Worm (Caenorhabditis elegans) whole organism, L2 larva: ENCODE data around the gene nspd-9.
"Not testable (repeated sequence)": the region's sequence is repeated elsewhere in the genome, so short reads cannot be mapped to it uniquely, and the experiment has no call there.

Experiments used
- lin-13 ChIP-seq: fragments of 150-350 bp; optimal IDR thresholded peaks from 2 replicates; lab custom pipeline; 2014; ENCODE audit warnings: missing biosample characterization, missing genetic modification reagents, missing genetic modification characterization
- snpc-4 ChIP-seq: fragments of 150-350 bp; optimal IDR thresholded peaks from 2 replicates; lab custom pipeline; 2014; ENCODE audit warnings: missing biosample characterization, missing genetic modification characterization

DNA sequence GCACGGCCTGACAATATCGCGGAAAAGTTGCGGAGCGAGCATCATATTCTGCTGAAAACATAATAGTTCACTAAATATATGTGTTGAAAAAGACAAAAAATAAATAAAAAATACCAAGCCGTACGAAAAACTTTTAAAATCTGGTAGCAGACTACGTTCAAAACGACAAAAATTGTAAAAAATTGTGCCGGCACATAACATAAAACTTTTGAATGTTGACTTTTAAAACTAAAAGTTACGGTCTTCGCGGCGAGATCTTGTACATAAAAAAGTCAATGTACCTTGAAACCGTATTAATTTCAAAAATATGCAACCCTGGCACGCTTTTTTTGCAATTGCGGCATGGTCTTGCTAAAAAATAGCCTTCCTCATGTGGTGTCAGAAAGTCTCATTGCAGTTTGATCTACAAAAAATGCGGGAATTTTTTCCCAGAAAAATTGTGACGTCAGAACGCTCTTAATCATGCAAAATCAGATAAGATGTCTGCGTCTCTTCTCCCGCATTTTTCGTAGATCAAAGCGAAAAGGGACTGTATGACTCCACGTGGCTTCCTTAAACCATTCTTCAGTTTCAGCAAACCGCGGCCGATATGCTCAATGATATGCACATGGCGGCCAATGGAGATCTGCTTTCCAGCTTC is 48.0 kb downstream of the nspd-9 start, which contains the start of the genes gex-5 and C38D4.10:
- not testable (repeated sequence) for TF ChIP-seq lin-13 (GFP tag; lab: Kevin White, UChicago); snpc-4
